Worm (Caenorhabditis elegans): ENCODE measurements around the gene lro-1.
A peak's percentile ranks its signal among the peaks of the same experiment; 100 is the strongest.

The lro-1 gene

ce11 chrX:6271718-6272117, at the start of gene lro-1:
Gene lro-1, plus strand, starts transcription at chrX:6272089.
- TF ChIP-seq Y55F3AM.14 (GFP tag; optimal IDR thresholded peaks at IDR 0.05) (no peak), nhr-77 (tag; optimal IDR thresholded peaks at IDR 0.05) (no peak), fos-1 (tag; optimal IDR thresholded peaks at IDR 0.05) (peak; percentile 76), crh-2 (tag; optimal IDR thresholded peaks at IDR 0.05) (peak; percentile 57), F13H6.1 (tag; optimal IDR thresholded peaks at IDR 0.05) (no peak), unc-39 (tag; optimal IDR thresholded peaks at IDR 0.05) (no peak), nhr-6 (tag; optimal IDR thresholded peaks at IDR 0.05) (no peak), unc-62 (GFP tag; optimal IDR thresholded peaks at IDR 0.05) (no peak), R02D3.7 (tag; optimal IDR thresholded peaks at IDR 0.05) (no peak), snpc-4 (tag; optimal IDR thresholded peaks at IDR 0.05) (no peak), sma-3 (GFP tag; optimal IDR thresholded peaks at IDR 0.05) (peak; percentile 11), lsy-2 (tag; optimal IDR thresholded peaks at IDR 0.05) (no peak), nhr-10 (tag; optimal IDR thresholded peaks at IDR 0.05) (no peak), mdl-1 (tag; optimal IDR thresholded peaks at IDR 0.05) (no peak), dmd-4 (tag; optimal IDR thresholded peaks at IDR 0.05) (no peak), nhr-129 (tag; optimal IDR thresholded peaks at IDR 0.05) (peak; percentile 2), ztf-1 (GFP tag; conservative IDR thresholded peaks at IDR 0.05) (no peak), ztf-11 (tag; optimal IDR thresholded peaks at IDR 0.05) (no peak), unc-55 (GFP tag; optimal IDR thresholded peaks at IDR 0.05) (no peak), nhr-237 (tag; optimal IDR thresholded peaks at IDR 0.05) (no peak), egl-27 (tag; optimal IDR thresholded peaks at IDR 0.05) (no peak), zag-1 (tag; optimal IDR thresholded peaks at IDR 0.05) (no peak), ztf-4 (tag; optimal IDR thresholded peaks at IDR 0.05) (no peak), C34F6.9 (tag; optimal IDR thresholded peaks at IDR 0.05) (no peak), nhr-25 (tag; optimal IDR thresholded peaks at IDR 0.05) (no peak), sem-4 (tag; optimal IDR thresholded peaks at IDR 0.05) (no peak), nhr-11 (tag; optimal IDR thresholded peaks at IDR 0.05) (no peak), ama-1 (optimal IDR thresholded peaks at IDR 0.05) (no peak), ZK546.5 (tag; optimal IDR thresholded peaks at IDR 0.05) (no peak), nhr-12 (tag; optimal IDR thresholded peaks at IDR 0.05) (no peak), nhr-23 (tag; optimal IDR thresholded peaks at IDR 0.05) (no peak), ceh-16 (tag; optimal IDR thresholded peaks at IDR 0.05) (no peak), mab-5 (tag; optimal IDR thresholded peaks at IDR 0.05) (no peak), blmp-1 (tag; optimal IDR thresholded peaks at IDR 0.05; ENCODE audit: insufficient read depth) (no peak), sma-9 (GFP tag; optimal IDR thresholded peaks at IDR 0.05) (peak; percentile 55), sma-9 (tag; optimal IDR thresholded peaks at IDR 0.05) (no peak), gmeb-1 (tag; optimal IDR thresholded peaks at IDR 0.05) (peak; percentile 11), mbf-1 (tag; optimal IDR thresholded peaks at IDR 0.05) (no peak), aly-2 (tag; optimal IDR thresholded peaks at IDR 0.05) (no peak), elt-1 (tag; optimal IDR thresholded peaks at IDR 0.05) (no peak), skn-1 (tag; optimal IDR thresholded peaks at IDR 0.05) (peak; percentile 83), alr-1 (tag; optimal IDR thresholded peaks at IDR 0.05) (no peak), lin-39 (tag; optimal IDR thresholded peaks at IDR 0.05) (no peak), ceh-82 (tag; optimal IDR thresholded peaks at IDR 0.05) (no peak)

- peak; percentile 32 for TF ChIP-seq sma-9 (GFP tag; optimal IDR thresholded peaks at IDR 0.05)
- no peak for TF ChIP-seq sma-9 (tag; optimal IDR thresholded peaks at IDR 0.05)
- TF ChIP-seq unc-55 (GFP tag; optimal IDR thresholded peaks at IDR 0.05), result no peak
Observed at ce11 chrX:6224841-6225240, 47.0 kb upstream of the lro-1 start.

- TF ChIP-seq sma-3 (GFP tag; optimal IDR thresholded peaks at IDR 0.05), result peak; percentile 27
- no peak for TF ChIP-seq mab-5 (tag; optimal IDR thresholded peaks at IDR 0.05)
Observed at ce11 chrX:6230669-6231068, 41.2 kb upstream of the lro-1 start, which contains the start of gene lite-1. Gene lite-1, minus strand, starts transcription at chrX:6230769.
